Worm (Caenorhabditis elegans): Measurements from ENCODE around the gene Y62H9A.14.

The Y62H9A.14 gene

ce11 chrX:11937343-11937935 lies 16.4 kb downstream of the Y62H9A.14 start (continued):
- TF ChIP-seq mes-4 (tag; optimal IDR thresholded peaks at IDR 0.05) (no peak), Y56A3A.18 (GFP tag; IDR thresholded peaks at IDR 0.05) (peak; percentile 99), F49E8.2 (tag; optimal IDR thresholded peaks at IDR 0.05; ENCODE audit: insufficient read depth) (no peak), lir-1 (GFP tag; conservative IDR thresholded peaks at IDR 0.05) (peak; percentile 94), egl-18 (GFP tag; IDR thresholded peaks at IDR 0.05) (peak; percentile 95), somi-1 (GFP tag; optimal IDR thresholded peaks at IDR 0.05) (peak; percentile 98), Y67H2A.10 (GFP tag; conservative IDR thresholded peaks at IDR 0.05) (no peak; the same call in 1 of the 2 replicates), atf-7 (tag; optimal IDR thresholded peaks at IDR 0.05) (peak; percentile 98), zfh-2 (GFP tag; conservative IDR thresholded peaks at IDR 0.05) (no peak), ccch-3 (GFP tag; optimal IDR thresholded peaks at IDR 0.05) (peak; percentile 83), snpc-1.3 (tag; optimal IDR thresholded peaks at IDR 0.05; ENCODE audit: insufficient read depth) (peak; percentile 24), mxl-1 (tag; optimal IDR thresholded peaks at IDR 0.05) (no peak), lin-40 (tag; optimal IDR thresholded peaks at IDR 0.05) (peak; percentile 100), dpff-1 (tag; optimal IDR thresholded peaks at IDR 0.05) (peak; percentile 29), cebp-2 (GFP tag; IDR thresholded peaks at IDR 0.05) (peak; percentile 95; the same call in 1 of the 2 replicates), K12H6.12 (tag; optimal IDR thresholded peaks at IDR 0.05) (peak; percentile 94), tbp1 (GFP tag; optimal IDR thresholded peaks at IDR 0.05) (peak; percentile 80), ztf-6 (GFP tag; IDR thresholded peaks at IDR 0.05) (peak; percentile 94), madf-6 (GFP tag; IDR thresholded peaks at IDR 0.05) (no peak), athp-1 (tag; optimal IDR thresholded peaks at IDR 0.05) (peak; percentile 64), fkh-3 (tag; optimal IDR thresholded peaks at IDR 0.05) (peak; percentile 50), die-1 (tag; optimal IDR thresholded peaks at IDR 0.05) (peak; percentile 45), rpc-1 (optimal IDR thresholded peaks at IDR 0.05) (peak; percentile 17), rpc-1 (tag; optimal IDR thresholded peaks at IDR 0.05) (no peak), egl-44 (GFP tag; IDR thresholded peaks at IDR 0.05) (peak; percentile 89), ceh-27 (GFP tag; optimal IDR thresholded peaks at IDR 0.05) (peak; percentile 99), F10E7.11 (tag; optimal IDR thresholded peaks at IDR 0.05) (peak; percentile 84), bed-2 (GFP tag; IDR thresholded peaks at IDR 0.05) (no peak), rec-8 (tag; optimal IDR thresholded peaks at IDR 0.05) (peak; percentile 6 to 26), C06A6.2 (GFP tag; conservative IDR thresholded peaks at IDR 0.05) (peak; percentile 92), ztf-22 (GFP tag; optimal IDR thresholded peaks at IDR 0.05) (peak; percentile 78), hmg-1.2 (GFP tag; IDR thresholded peaks at IDR 0.05) (peak; percentile 85), rcor-1 (GFP tag; IDR thresholded peaks at IDR 0.05) (peak; percentile 97), nhr-90 (tag; optimal IDR thresholded peaks at IDR 0.05) (peak; percentile 81), F57C9.4 (tag; optimal IDR thresholded peaks at IDR 0.05) (peak; percentile 28), ceh-40 (GFP tag; IDR thresholded peaks at IDR 0.05) (0 out of 2 replicates have a peak, but pooled peaks have one; percentile 67), nhr-80 (tag; optimal IDR thresholded peaks at IDR 0.05) (peak; percentile 87), B0035.1 (tag; optimal IDR thresholded peaks at IDR 0.05) (peak; percentile 94), hmg-20 (GFP tag; IDR thresholded peaks at IDR 0.05) (peak; percentile 93), ceh-79 (tag; optimal IDR thresholded peaks at IDR 0.05) (peak; percentile 47), lag-1 (GFP tag; IDR thresholded peaks at IDR 0.05) (peak; percentile 95), ZK185.1 (tag; optimal IDR thresholded peaks at IDR 0.05; ENCODE audit: poor library complexity, severe bottlenecking) (peak; percentile 98), F37B4.10 (GFP tag; IDR thresholded peaks at IDR 0.05) (0 out of 2 replicates have a peak, but pooled peaks have one; percentile 94), lin-35 (GFP tag; optimal IDR thresholded peaks at IDR 0.05) (peak in 2 of 3 experiments; percentile 89 to 98), unc-130 (GFP tag; optimal IDR thresholded peaks at IDR 0.05) (peak; percentile 22), lin-54 (GFP tag; optimal IDR thresholded peaks at IDR 0.05) (peak; percentile 92), ets-4 (GFP tag; optimal IDR thresholded peaks at IDR 0.05) (peak; percentile 93), F33H1.4 (GFP tag; IDR thresholded peaks at IDR 0.05) (no peak; the same call in none of the 2 replicates)

All from whole organism, young adult.